Worm (Caenorhabditis elegans): ENCODE data around the gene pqn-54.

ce11 chrV:1491510-1491909 is 26.7 kb downstream of the pqn-54 start, which contains the start of gene C38C3.6:
- TF ChIP-seq tbx-2 (tag; optimal IDR thresholded peaks at IDR 0.05) (no peak), nhr-11 (tag; optimal IDR thresholded peaks at IDR 0.05) (no peak), skn-1 (tag; optimal IDR thresholded peaks at IDR 0.05) (no peak), zag-1 (tag; optimal IDR thresholded peaks at IDR 0.05) (no peak), lin-39 (tag; optimal IDR thresholded peaks at IDR 0.05) (no peak), ztf-11 (tag; optimal IDR thresholded peaks at IDR 0.05) (no peak)

Data from whole organism, L3 larva.